Fruit fly (Drosophila melanogaster): ENCODE measurements around the gene CG7333.

Gene CG7333

dm6 chr3R:19602996-19603395 lies 2.6 kb downstream of the CG7333 start, which contains the start of gene CG7342 (continued):
- no peak for TF ChIP-seq CG11294 (GFP tag; IDR thresholded peaks at IDR 0.05)
- TF ChIP-seq CG4318 (GFP tag; optimal IDR thresholded peaks at IDR 0.05) = no peak
- TF ChIP-seq CG16779 (tag; optimal IDR thresholded peaks at IDR 0.05) = no peak
- no peak for TF ChIP-seq CG6792 (GFP tag; optimal IDR thresholded peaks at IDR 0.05)
- TF ChIP-seq Hr38 (GFP tag; optimal IDR thresholded peaks at IDR 0.05) = no peak
- no peak for TF ChIP-seq CG9139 (GFP tag; optimal IDR thresholded peaks at IDR 0.05)
- no peak for TF ChIP-seq eg (GFP tag; IDR thresholded peaks at IDR 0.05)
- TF ChIP-seq Sox14 (GFP tag; optimal IDR thresholded peaks at IDR 0.05) = no peak
- no peak for TF ChIP-seq CG32006 (GFP tag; optimal IDR thresholded peaks at IDR 0.05)
- TF ChIP-seq CG34406 (GFP tag; optimal IDR thresholded peaks at IDR 0.05) = no peak
- TF ChIP-seq esn (GFP tag; optimal IDR thresholded peaks at IDR 0.05) = no peak
- TF ChIP-seq CG1621 (tag; optimal IDR thresholded peaks at IDR 0.05) = no peak
- TF ChIP-seq Eip75B (GFP tag; optimal IDR thresholded peaks at IDR 0.05) = no peak
- TF ChIP-seq fd85E (GFP tag; optimal IDR thresholded peaks at IDR 0.05) = no peak
- no peak for TF ChIP-seq spab (GFP tag; optimal IDR thresholded peaks at IDR 0.05)

- TF ChIP-seq CG32006 (GFP tag; optimal IDR thresholded peaks at IDR 0.05) = no peak
- no peak for TF ChIP-seq CG4318 (GFP tag; optimal IDR thresholded peaks at IDR 0.05)
- TF ChIP-seq Sox14 (GFP tag; optimal IDR thresholded peaks at IDR 0.05) = no peak
- no peak for TF ChIP-seq esn (GFP tag; optimal IDR thresholded peaks at IDR 0.05)
- no peak for TF ChIP-seq Sox15 (GFP tag; optimal IDR thresholded peaks at IDR 0.05)
- TF ChIP-seq Sox102F (GFP tag; optimal IDR thresholded peaks at IDR 0.05) = no peak
- TF ChIP-seq CG11902 (GFP tag; optimal IDR thresholded peaks at IDR 0.05) = no peak
- TF ChIP-seq Hr38 (GFP tag; optimal IDR thresholded peaks at IDR 0.05) = no peak
- no peak for TF ChIP-seq CG6792 (GFP tag; optimal IDR thresholded peaks at IDR 0.05)
- no peak for TF ChIP-seq cyc (GFP tag; optimal IDR thresholded peaks at IDR 0.05)
- TF ChIP-seq CG10631 (GFP tag; optimal IDR thresholded peaks at IDR 0.05) = no peak
- TF ChIP-seq CG3919 (GFP tag; optimal IDR thresholded peaks at IDR 0.05) = no peak
- TF ChIP-seq CG8319 (GFP tag; optimal IDR thresholded peaks at IDR 0.05) = no peak
- no peak for TF ChIP-seq Ets21C (GFP tag; optimal IDR thresholded peaks at IDR 0.05)
- TF ChIP-seq Smox (GFP tag; optimal IDR thresholded peaks at IDR 0.05) = no peak
- TF ChIP-seq svp (GFP tag) = no peak
- no peak for TF ChIP-seq CG15336 (GFP tag; IDR thresholded peaks at IDR 0.05)
- no peak for TF ChIP-seq CG10669 (GFP tag; optimal IDR thresholded peaks at IDR 0.05)
- no peak for TF ChIP-seq acj6 (GFP tag; optimal IDR thresholded peaks at IDR 0.05)
- TF ChIP-seq Lpt (GFP tag; optimal IDR thresholded peaks at IDR 0.05) = no peak
Observed at dm6 chr3R:19606954-19607353, 6.5 kb downstream of the CG7333 start, which contains the start of gene CG17751. Gene CG17751 (plus strand): TSS chr3R:19607254.

- TF ChIP-seq Hr38 (GFP tag; optimal IDR thresholded peaks at IDR 0.05) = no peak
- no peak for TF ChIP-seq CG8319 (GFP tag; optimal IDR thresholded peaks at IDR 0.05)
- TF ChIP-seq fkh (GFP tag; optimal IDR thresholded peaks at IDR 0.05) = peak; percentile 10
- no peak for TF ChIP-seq fd59A (GFP tag; optimal IDR thresholded peaks at IDR 0.05)
- TF ChIP-seq CG8632 (GFP tag; optimal IDR thresholded peaks at IDR 0.05) = no peak
- TF ChIP-seq lz (GFP tag; optimal IDR thresholded peaks at IDR 0.05) = no peak
- TF ChIP-seq CG11762 (GFP tag; optimal IDR thresholded peaks at IDR 0.05; ENCODE audit: insufficient read depth) = no peak
Observed at dm6 chr3R:19609925-19610324, 9.5 kb downstream of the CG7333 start, which contains the start of gene CG17752. Gene CG17752 (plus strand): TSS chr3R:19610225.

dm6 chr3R:19612908-19613431 lies 12.5 kb downstream of the CG7333 start, which contains the start of gene CG16727:
Gene CG16727 (plus strand): TSS chr3R:19613381.
- TF ChIP-seq fkh (GFP tag; optimal IDR thresholded peaks at IDR 0.05) (peak; percentile 77), CG6792 (GFP tag; optimal IDR thresholded peaks at IDR 0.05) (no peak)

- TF ChIP-seq fkh (GFP tag; optimal IDR thresholded peaks at IDR 0.05) (peak; percentile 41), CG31627 (GFP tag; optimal IDR thresholded peaks at IDR 0.05) (no peak)
Observed at dm6 chr3R:19619908-19620307, 19.5 kb downstream of the CG7333 start.
